Fruit fly (Drosophila melanogaster): ENCODE results near the gene sty.

sty gene

dm6 chr3L:3424846-3425245 lies at the start of gene sty:
TSS of gene sty (minus strand) at chr3L:3424935.
- TF ChIP-seq CG17801 (GFP tag; optimal IDR thresholded peaks at IDR 0.05; ENCODE audit: partially characterized antibody): no peak

DNA sequence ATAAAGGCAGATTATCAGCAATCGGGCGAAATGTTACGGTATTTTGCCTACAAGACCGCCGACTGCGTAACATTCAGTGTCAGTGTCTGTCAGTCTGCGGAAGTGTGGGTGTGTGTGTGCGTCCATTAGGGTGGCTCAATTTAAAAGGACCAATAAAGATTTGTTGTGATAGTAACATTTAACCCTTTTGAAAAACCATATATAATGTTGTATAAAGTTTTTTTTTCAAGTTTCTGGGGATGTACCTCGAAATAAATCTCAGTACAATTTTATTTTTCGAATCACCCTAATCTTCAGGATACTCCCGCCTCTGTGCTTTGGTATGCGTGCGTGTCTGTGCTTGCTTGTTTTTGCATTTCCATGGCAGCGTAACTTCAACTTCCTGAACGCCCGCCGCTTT lies 48.1 kb upstream of the sty start:
- no peak for TF ChIP-seq CG17801 (GFP tag; optimal IDR thresholded peaks at IDR 0.05; ENCODE audit: partially characterized antibody)

DNA sequence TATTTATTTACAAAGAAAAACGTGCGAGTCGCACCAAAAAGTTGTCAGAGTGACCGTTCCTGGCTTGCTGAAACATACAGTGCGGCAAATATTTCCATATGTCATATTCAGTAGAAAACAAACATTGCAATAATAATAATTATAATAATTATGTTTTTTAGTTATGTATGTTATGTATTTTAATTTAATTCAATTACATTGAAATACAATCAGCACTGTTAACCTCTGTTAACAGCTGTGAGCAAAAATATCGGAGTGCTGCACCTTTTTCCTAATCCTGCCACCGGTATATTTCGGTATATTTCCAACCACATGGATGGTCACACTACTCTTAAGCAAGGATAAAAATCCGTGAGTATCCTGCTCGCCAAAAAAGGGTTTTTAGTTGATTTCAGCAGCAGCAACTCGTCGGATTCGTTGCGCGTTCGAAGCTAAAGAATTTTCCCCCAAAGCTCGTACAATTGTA lies 47.4 kb upstream of the sty start, which contains the start of the genes CG32267 and CG42324:
Gene CG32267 (minus strand): TSS at position 51 of the 466 bp plus-strand sequence.
Gene CG42324 (plus strand): TSS at position 385 of the 466 bp plus-strand sequence.
- TF ChIP-seq CG17801 (GFP tag; optimal IDR thresholded peaks at IDR 0.05; ENCODE audit: partially characterized antibody): no peak

DNA sequence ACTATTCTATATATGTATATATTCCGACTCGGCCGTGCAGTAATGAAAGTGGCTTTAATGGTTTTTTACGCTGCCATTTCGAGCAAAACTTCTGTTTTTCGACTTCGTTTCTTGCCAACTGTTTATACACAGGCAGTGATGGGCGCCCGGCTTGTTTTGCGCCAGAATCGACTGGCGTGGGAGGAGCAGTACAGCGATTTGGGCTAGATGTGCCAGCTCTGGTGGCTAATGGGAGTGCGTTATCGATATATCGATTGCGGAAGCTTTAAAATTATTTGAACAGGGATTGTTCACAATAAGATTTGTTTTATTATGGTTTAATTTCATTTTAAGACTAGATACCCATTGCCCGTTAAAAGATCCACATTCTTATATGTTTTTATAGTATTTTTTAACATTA lies 46.4 kb upstream of the sty start, which contains the start of gene CG14971:
Gene CG14971 (minus strand): TSS at position 136 of the 400 bp plus-strand sequence.
- no peak for TF ChIP-seq CG17801 (GFP tag; optimal IDR thresholded peaks at IDR 0.05; ENCODE audit: partially characterized antibody)

DNA sequence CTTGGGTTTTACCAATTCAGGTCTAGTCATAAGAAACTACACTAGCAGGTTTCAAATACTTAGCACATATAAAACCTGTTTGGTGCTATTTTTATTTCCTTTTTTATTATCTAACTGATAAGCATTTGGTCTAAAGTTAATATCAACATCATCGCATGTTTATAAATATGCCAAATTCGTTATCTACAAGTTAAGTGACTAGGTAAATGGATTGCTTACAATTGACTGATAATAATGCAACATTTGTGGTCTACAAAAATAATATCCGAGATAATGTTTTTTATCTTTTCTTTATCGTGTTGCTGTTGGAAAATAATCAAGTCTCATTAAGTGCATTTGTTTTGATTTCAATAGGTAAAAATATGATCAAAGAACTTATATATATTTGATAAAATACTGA lies 45.0 kb upstream of the sty start:
- TF ChIP-seq CG17801 (GFP tag; optimal IDR thresholded peaks at IDR 0.05; ENCODE audit: partially characterized antibody): no peak

- TF ChIP-seq CG17801 (GFP tag; optimal IDR thresholded peaks at IDR 0.05; ENCODE audit: partially characterized antibody): no peak
Measured at dm6 chr3L:3466200-3466599, 41.5 kb upstream of the sty start, which contains the start of gene CycJ. TSS of gene CycJ (plus strand) at chr3L:3466428.

DNA sequence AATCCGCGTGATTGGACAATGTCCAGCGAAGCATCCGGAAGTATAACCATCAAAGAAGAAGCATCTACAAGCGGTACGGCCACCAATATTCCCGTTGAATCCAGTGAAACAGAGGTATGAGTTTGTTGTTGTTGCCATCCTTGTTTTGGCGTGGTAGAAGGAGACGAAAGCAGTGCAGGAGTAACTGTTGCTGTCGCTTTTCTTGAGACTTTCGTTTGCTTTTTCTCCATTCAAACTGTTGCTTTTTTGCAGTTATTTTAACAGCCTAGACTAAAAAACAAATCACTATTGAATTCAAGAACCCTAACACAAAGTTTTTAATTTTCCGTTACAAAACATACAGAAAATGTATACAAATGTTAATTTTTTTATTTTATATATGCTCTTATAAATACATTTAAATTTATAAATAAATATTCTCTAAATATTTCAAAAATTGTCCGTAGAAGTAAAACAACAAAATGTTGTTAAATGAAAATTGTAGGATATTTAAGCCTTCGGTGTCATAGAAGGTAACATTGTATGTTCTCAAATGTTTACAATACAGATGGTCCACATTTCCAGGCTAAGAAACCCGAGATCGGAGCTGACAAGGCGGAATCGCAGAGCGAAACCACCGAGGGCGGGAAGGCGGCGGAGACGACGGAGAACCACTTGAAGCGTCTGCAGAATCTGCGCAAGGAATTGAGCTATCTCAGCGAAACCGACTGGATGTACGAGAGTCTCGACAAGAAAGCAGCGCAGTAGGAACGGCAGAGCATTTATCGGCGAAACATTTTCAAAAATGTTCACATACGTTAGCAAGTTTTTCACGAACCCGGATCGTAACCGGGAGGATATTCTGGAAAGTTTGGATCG lies 37.1 kb upstream of the sty start:
- TF ChIP-seq CG17801 (GFP tag; optimal IDR thresholded peaks at IDR 0.05; ENCODE audit: partially characterized antibody): no peak

dm6 chr3L:3461119-3461518 lies 36.4 kb upstream of the sty start, which contains the start of the genes CG46463 and armi:
TSS of gene CG46463 (plus strand) at chr3L:3461315.
TSS of gene armi (plus strand) at chr3L:3461317.
- no peak for TF ChIP-seq CG17801 (GFP tag; optimal IDR thresholded peaks at IDR 0.05; ENCODE audit: partially characterized antibody)

DNA sequence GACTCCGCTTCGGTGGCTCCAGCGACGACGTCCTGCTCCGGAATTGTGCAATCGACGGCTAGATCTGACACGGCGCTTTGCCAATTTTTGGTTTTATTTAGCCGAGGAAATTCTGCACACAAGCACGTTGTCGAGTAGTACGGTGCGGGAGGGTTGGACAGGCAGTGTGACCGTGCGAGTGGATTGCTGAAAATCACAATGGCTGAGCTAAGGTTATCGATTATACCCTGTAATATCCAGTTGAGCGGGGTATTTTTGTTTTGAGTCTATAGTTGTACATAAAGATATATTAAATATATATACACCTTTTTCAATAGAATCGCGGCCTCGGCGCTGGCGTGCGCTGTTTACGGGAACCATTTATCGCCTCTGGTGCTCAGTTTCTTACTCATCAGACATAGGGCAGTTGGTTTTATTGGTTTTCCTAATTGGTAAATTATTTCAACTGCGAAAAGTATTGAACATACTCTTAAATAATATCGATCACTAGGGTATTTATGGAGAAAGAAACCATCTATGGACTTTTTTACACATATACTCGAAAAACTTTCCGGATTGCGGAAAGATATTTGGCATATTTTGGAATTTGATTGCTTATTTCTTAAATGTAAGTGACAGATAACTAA lies 35.8 kb upstream of the sty start, which contains the start of gene eIF5B:
Gene eIF5B (minus strand): TSS at position 576 of the 626 bp plus-strand sequence.
- TF ChIP-seq CG17801 (GFP tag; optimal IDR thresholded peaks at IDR 0.05; ENCODE audit: partially characterized antibody): peak; percentile 53

dm6 chr3L:3456922-3457321 lies 32.2 kb upstream of the sty start:
- TF ChIP-seq CG17801 (GFP tag; optimal IDR thresholded peaks at IDR 0.05; ENCODE audit: partially characterized antibody): no peak

DNA sequence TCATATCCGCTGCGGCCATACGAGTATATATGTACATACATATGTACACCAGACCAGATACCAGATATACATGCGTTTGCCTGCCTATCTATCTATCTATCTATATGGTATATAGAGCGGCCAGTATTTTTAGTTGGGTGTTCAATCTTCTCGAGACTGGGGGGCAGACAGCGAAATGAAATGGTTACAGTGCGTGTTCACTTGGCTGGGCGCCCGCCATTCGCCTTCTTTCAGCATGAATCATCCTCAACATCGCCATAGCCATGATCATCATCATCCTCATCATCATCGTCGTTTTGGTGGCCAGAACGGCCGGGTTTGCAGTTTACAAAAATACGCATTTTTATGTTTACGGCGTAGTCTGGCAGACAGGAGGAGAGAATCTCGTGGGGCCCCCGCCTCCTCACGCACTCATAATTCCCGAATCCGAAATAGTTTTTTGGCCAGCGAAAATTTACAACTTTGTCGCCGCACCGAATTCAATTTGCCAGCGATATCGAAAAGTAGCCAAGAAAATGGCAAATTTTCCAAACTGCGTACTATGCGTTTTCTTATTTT lies 31.4 kb upstream of the sty start:
- no peak for TF ChIP-seq CG17801 (GFP tag; optimal IDR thresholded peaks at IDR 0.05; ENCODE audit: partially characterized antibody)

- TF ChIP-seq CG17801 (GFP tag; optimal IDR thresholded peaks at IDR 0.05; ENCODE audit: partially characterized antibody): no peak
Measured at dm6 chr3L:3455555-3455939, 30.8 kb upstream of the sty start.

DNA sequence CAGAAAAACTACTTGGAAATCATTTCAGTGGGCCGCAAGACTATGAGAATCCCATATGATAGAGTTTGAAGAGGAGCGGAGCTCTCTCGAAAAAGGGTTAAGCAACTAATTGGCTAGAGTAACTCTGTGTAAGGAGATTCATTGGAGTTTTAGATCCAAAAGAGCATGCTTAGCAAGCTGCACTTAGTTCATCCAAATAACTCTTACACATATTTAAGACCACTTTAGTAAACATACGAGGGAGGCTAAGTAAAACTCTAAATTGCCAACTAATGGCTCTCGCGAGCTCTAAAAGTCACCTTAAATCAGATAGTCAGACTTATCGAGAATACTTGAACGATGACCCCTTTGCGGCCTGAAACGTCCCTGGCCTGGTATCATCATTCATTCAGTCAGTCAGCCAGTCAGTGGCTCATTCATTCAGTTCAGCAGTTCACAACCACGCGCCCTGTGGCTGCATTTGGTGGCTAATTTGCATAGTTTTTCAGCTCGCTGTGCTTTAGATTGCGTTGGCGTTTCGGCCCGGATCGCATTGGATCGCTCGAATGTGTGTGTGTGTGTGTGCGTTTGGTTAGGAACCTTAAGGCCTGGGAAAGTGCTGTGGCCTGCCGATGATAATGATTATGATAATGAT lies 30.3 kb upstream of the sty start:
- TF ChIP-seq CG17801 (GFP tag; optimal IDR thresholded peaks at IDR 0.05; ENCODE audit: partially characterized antibody): no peak

dm6 chr3L:3454430-3454829 lies 29.7 kb upstream of the sty start:
- no peak for TF ChIP-seq CG17801 (GFP tag; optimal IDR thresholded peaks at IDR 0.05; ENCODE audit: partially characterized antibody)

- no peak for TF ChIP-seq CG17801 (GFP tag; optimal IDR thresholded peaks at IDR 0.05; ENCODE audit: partially characterized antibody)
Measured at dm6 chr3L:3452684-3453083, 27.9 kb upstream of the sty start.

Measured in ovary, adult (tissue).